Fruit fly (Drosophila melanogaster) whole organism, prepupa: ENCODE results near the gene Atat.

Experiments
- Blimp-1 ChIP-seq: fragments of 200-800 bp; sonication (Bioruptor generic); optimal IDR thresholded peaks from 3 replicates; lab custom pipeline; 2017; ENCODE audit warnings: missing biosample characterization, missing genetic modification characterization, mild to moderate bottlenecking, moderate library complexity, missing genetic modification reagents
- CG11294 ChIP-seq: fragments of 200-800 bp; sonication (Bioruptor generic); IDR thresholded peaks from 2 replicates; pipeline ENCODE4 v1.3.6; 2022; ENCODE audit warnings: missing biosample characterization, missing genetic modification characterization
- CG16779 ChIP-seq: fragments of 200-800 bp; sonication (Bioruptor generic); optimal IDR thresholded peaks from 3 replicates; lab custom pipeline; 2017; ENCODE audit warnings: missing biosample characterization, mild to moderate bottlenecking, missing genetic modification characterization
- CG31627 ChIP-seq: fragments of 200-800 bp; sonication (Bioruptor generic); optimal IDR thresholded peaks from 3 replicates; lab custom pipeline; 2016; ENCODE audit warnings: missing biosample characterization, missing genetic modification characterization
- CG6808 ChIP-seq: fragments of 200-800 bp; sonication (Bioruptor generic); optimal IDR thresholded peaks from 3 replicates; lab custom pipeline; 2017; ENCODE audit warnings: missing biosample characterization, missing genetic modification characterization, mild to moderate bottlenecking, moderate library complexity, missing genetic modification reagents
- CG8632 ChIP-seq: fragments of 200-800 bp; sonication (Bioruptor generic); optimal IDR thresholded peaks from 3 replicates; lab custom pipeline; 2016; ENCODE audit warnings: missing biosample characterization, missing genetic modification characterization
- Eip78C ChIP-seq: fragments of 200-800 bp; sonication (Bioruptor generic); peaks from one replicate; lab custom pipeline; 2016; ENCODE audit warnings: missing biosample characterization, missing genetic modification characterization
- Hr39 ChIP-seq: fragments of 200-800 bp; sonication (Bioruptor generic); optimal IDR thresholded peaks from 2 replicates; lab custom pipeline; 2016; ENCODE audit warnings: missing biosample characterization, missing genetic modification characterization
- Lpt ChIP-seq: fragments of 200-800 bp; sonication (Bioruptor generic); optimal IDR thresholded peaks from 3 replicates; lab custom pipeline; 2016; ENCODE audit warnings: missing biosample characterization, missing genetic modification characterization
- Sox102F ChIP-seq: fragments of 200-800 bp; sonication (Bioruptor generic); optimal IDR thresholded peaks from 2 replicates; lab custom pipeline; 2016; ENCODE audit warnings: missing biosample characterization, mild to moderate bottlenecking, missing genetic modification characterization
- eg ChIP-seq: fragments of 200-800 bp; sonication (Bioruptor generic); IDR thresholded peaks from 3 replicates; pipeline ENCODE4 v1.3.6; 2022; ENCODE audit warnings: missing biosample characterization, missing genetic modification characterization
- fd59A ChIP-seq: fragments of 200-800 bp; sonication (Bioruptor generic); optimal IDR thresholded peaks from 2 replicates; lab custom pipeline; 2017; ENCODE audit warnings: missing biosample characterization, mild to moderate bottlenecking, missing genetic modification characterization, missing genetic modification reagents
- svp ChIP-seq: fragments of 200-800 bp; sonication (Bioruptor generic); peaks from one replicate; lab custom pipeline; 2016; ENCODE audit warnings: missing biosample characterization, missing genetic modification characterization
- vri ChIP-seq: fragments of 200-800 bp; sonication (Bioruptor generic); optimal IDR thresholded peaks from 3 replicates; lab custom pipeline; 2016; ENCODE audit warnings: missing biosample characterization, mild to moderate bottlenecking, missing genetic modification characterization

DNA sequence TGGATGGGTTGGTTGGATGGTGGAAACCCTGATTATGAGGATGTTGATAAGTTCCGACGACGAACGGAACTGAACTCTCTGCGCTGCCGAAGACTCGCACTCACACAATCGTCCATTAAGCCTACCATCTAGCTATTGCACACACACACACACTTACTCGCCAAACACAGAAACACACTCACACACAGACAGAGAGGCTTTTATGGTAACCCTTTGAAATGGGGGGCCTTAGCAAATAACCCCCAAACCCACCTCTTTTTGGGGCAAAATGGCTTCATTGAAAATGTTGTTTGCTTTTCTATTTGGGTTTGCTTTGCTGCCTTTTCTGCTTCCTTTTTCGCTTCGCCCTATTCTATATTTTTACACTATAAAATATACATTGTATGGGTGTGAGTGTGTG lies 42.5 kb upstream of the Atat start:
- TF ChIP-seq CG31627 (GFP tag; lab: Kevin White, UChicago), result no peak
- no peak for TF ChIP-seq CG6808 (GFP tag; lab: Kevin White, UChicago)
- no peak for TF ChIP-seq svp (GFP tag; lab: Kevin White, UChicago)
- no peak for TF ChIP-seq vri
- no peak for TF ChIP-seq Hr39 (GFP tag; lab: Kevin White, UChicago)
- no peak for TF ChIP-seq CG11294
- no peak for TF ChIP-seq CG8632
- no peak for TF ChIP-seq fd59A (GFP tag; lab: Kevin White, UChicago)
- peak; percentile 19 for TF ChIP-seq Eip78C
- no peak for TF ChIP-seq Blimp-1 (GFP tag; lab: Kevin White, UChicago)
- TF ChIP-seq Sox102F (GFP tag; lab: Kevin White, UChicago), result no peak
- TF ChIP-seq Lpt (GFP tag; lab: Kevin White, UChicago), result no peak
- no peak for TF ChIP-seq eg (GFP tag; lab: Robert Waterston, UW)
- TF ChIP-seq CG16779 (tag; lab: Kevin White, UChicago), result no peak
